Worm (Caenorhabditis elegans) whole organism, L1 larva: ENCODE measurements around the gene fbxb-16.

Source experiments
- ces-1 ChIP-seq: fragments of 150-350 bp; optimal IDR thresholded peaks from 2 replicates; lab custom pipeline; 2014; ENCODE audit warnings: missing biosample characterization, missing genetic modification reagents, missing genetic modification characterization
- dpl-1 ChIP-seq, 3 experiments: fragments of 150-350 bp in 2 of 3; sonication (generic microtip) in 1 of 3; optimal IDR thresholded peaks; 2 replicates each; lab custom pipeline; 2014 to 2017; ENCODE audit warnings: missing biosample characterization in 3 of 3, missing genetic modification characterization in 3 of 3, missing genetic modification reagents in 3 of 3
- efl-1 ChIP-seq, 4 experiments: fragments of 150-350 bp; optimal IDR thresholded peaks in 3 of 4; peaks in 1 of 4; 1 replicate in 1 of 4; 2 replicates in 3 of 4; lab custom pipeline; 2014; ENCODE audit warnings: missing biosample characterization in 2 of 4, missing genetic modification characterization in 2 of 4, missing genetic modification reagents in 2 of 4
- elt-2 ChIP-seq: sonication (generic microtip); optimal IDR thresholded peaks from 2 replicates; lab custom pipeline; 2016; ENCODE audit warnings: missing genetic modification characterization, mild to moderate bottlenecking, inconsistent platforms, missing compliant biosample characterization, missing genetic modification reagents
- lin-15B ChIP-seq: fragments of 150-350 bp; sonication (generic microtip); optimal IDR thresholded peaks from 3 replicates; lab custom pipeline; 2014; ENCODE audit warnings: missing biosample characterization, missing genetic modification characterization
- lin-39 ChIP-seq: fragments of 150-350 bp; optimal IDR thresholded peaks from 2 replicates; lab custom pipeline; 2014; ENCODE audit warnings: missing biosample characterization, missing genetic modification reagents, missing genetic modification characterization
- lsy-2 ChIP-seq, 2 experiments: fragments of 150-350 bp; optimal IDR thresholded peaks; 2 replicates each; lab custom pipeline; 2014; ENCODE audit warnings: missing biosample characterization in 2 of 2, missing genetic modification characterization in 2 of 2
- mdl-1 ChIP-seq, 2 experiments: fragments of 150-350 bp; optimal IDR thresholded peaks; 2 replicates each; lab custom pipeline; 2014 to 2017; ENCODE audit warnings: missing biosample characterization in 2 of 2, missing genetic modification characterization in 2 of 2, inconsistent platforms in 1 of 2
- nhr-28 ChIP-seq: fragments of 150-350 bp; optimal IDR thresholded peaks from 2 replicates; lab custom pipeline; 2014; ENCODE audit warnings: missing biosample characterization, missing genetic modification characterization
- nhr-47 ChIP-seq: sonication (generic microtip); optimal IDR thresholded peaks from 2 replicates; lab custom pipeline; 2016; ENCODE audit warnings: mild to moderate bottlenecking, missing genetic modification characterization, moderate library complexity, missing compliant biosample characterization

DNA sequence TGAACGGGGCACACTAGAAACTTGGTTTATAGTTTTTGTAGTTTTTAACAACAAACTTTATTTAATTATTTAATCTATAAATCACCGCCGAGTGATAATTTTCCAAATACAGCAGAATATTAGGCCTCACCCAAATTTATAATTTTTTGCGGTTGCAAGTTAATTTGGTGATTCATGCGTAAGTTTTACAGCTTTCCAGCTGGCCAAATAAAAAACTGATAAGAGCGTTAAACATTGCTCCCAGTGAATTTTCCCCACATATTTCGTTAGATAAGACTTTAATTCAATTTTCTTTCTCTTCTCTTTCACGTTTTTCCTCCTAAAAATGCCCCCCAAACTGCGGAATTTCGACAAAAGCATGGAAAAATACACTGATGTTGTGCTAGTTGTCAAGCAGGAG is 50.2 kb downstream of the fbxb-16 start, which contains the start of gene bath-47:
- TF ChIP-seq efl-1 (optimal IDR thresholded peaks at IDR 0.05; lab: Kevin White, UChicago) = no peak
- TF ChIP-seq efl-1 (GFP tag; optimal IDR thresholded peaks at IDR 0.05 in 1 of 2; lab: Kevin White, UChicago) = no peak
- TF ChIP-seq ces-1 = no peak
- no peak for TF ChIP-seq lin-15B
- no peak for TF ChIP-seq lsy-2 (tag; optimal IDR thresholded peaks at IDR 0.05; lab: Kevin White, UChicago)
- TF ChIP-seq dpl-1 (GFP tag; optimal IDR thresholded peaks at IDR 0.05; lab: Kevin White, UChicago) = no peak
- no peak for TF ChIP-seq mdl-1 (tag; optimal IDR thresholded peaks at IDR 0.05; lab: Kevin White, UChicago)
- TF ChIP-seq nhr-47 (tag; lab: Kevin White, UChicago) = no peak
- TF ChIP-seq elt-2 (tag; lab: Kevin White, UChicago) = no peak
- TF ChIP-seq lin-39 = no peak
- no peak for TF ChIP-seq nhr-28
